Worm (Caenorhabditis elegans) whole organism, midembryonic: ENCODE data around the gene C35C5.8.

Source experiments
- cog-1 ChIP-seq: sonication (generic microtip); optimal IDR thresholded peaks from 2 replicates; lab custom pipeline; 2016; ENCODE audit warnings: missing genetic modification characterization, missing compliant biosample characterization
- ztf-23 ChIP-seq: fragments of 200-800 bp; sonication (Bioruptor generic); IDR thresholded peaks from 2 replicates; pipeline ENCODE4 v1.3.6; 2022; ENCODE audit warnings: missing genetic modification reagents, missing genetic modification characterization, missing compliant biosample characterization

ce11 chrX:11547442-11548023 is 14.1 kb downstream of the C35C5.8 start:
- TF ChIP-seq cog-1 (no peak), ztf-23 (GFP tag; lab: Robert Waterston, UW) (no peak)
